Fruit fly (Drosophila melanogaster): ENCODE data around the gene OtopLb.

The OtopLb gene

dm6 chr2L:3301755-3302499, 21.6 kb upstream of the OtopLb start (continued):
- TF ChIP-seq CG3032 (tag; optimal IDR thresholded peaks at IDR 0.05): peak; percentile 100
- TF ChIP-seq Gug (GFP tag; IDR thresholded peaks at IDR 0.05): peak; percentile 99
- peak; percentile 100 for TF ChIP-seq CG10631 (GFP tag; optimal IDR thresholded peaks at IDR 0.05)
- peak; percentile 99 for TF ChIP-seq Lpt (GFP tag; optimal IDR thresholded peaks at IDR 0.05)
- peak; percentile 99 for TF ChIP-seq vri (GFP tag; optimal IDR thresholded peaks at IDR 0.05)
- TF ChIP-seq pdm3 (GFP tag; optimal IDR thresholded peaks at IDR 0.05): peak; percentile 100
- TF ChIP-seq salr (GFP tag; optimal IDR thresholded peaks at IDR 0.05): peak; percentile 99 to 100
- peak; percentile 100 for TF ChIP-seq CG10669 (GFP tag; optimal IDR thresholded peaks at IDR 0.05)
- peak; percentile 100 for TF ChIP-seq lz (GFP tag; optimal IDR thresholded peaks at IDR 0.05)
- TF ChIP-seq CG11762 (GFP tag; optimal IDR thresholded peaks at IDR 0.05; ENCODE audit: insufficient read depth): peak; percentile 100
- peak; percentile 99 for TF ChIP-seq achi (GFP tag; optimal IDR thresholded peaks at IDR 0.05)
- peak; percentile 100 for TF ChIP-seq fd59A (GFP tag; optimal IDR thresholded peaks at IDR 0.05)
- TF ChIP-seq OdsH (GFP tag; optimal IDR thresholded peaks at IDR 0.05): peak; percentile 100
- peak; percentile 99 for TF ChIP-seq Smox (GFP tag; optimal IDR thresholded peaks at IDR 0.05)
- peak; percentile 98 for TF ChIP-seq Blimp-1 (GFP tag; optimal IDR thresholded peaks at IDR 0.05)
- peak; percentile 98 for TF ChIP-seq Eip93F (GFP tag; optimal IDR thresholded peaks at IDR 0.05)
- peak; percentile 99 for TF ChIP-seq fkh (GFP tag; optimal IDR thresholded peaks at IDR 0.05)
- peak; percentile 100 for TF ChIP-seq CG32006 (GFP tag; optimal IDR thresholded peaks at IDR 0.05)
- peak; percentile 100 for TF ChIP-seq Sox14 (GFP tag; optimal IDR thresholded peaks at IDR 0.05)
- TF ChIP-seq CG8119 (GFP tag; IDR thresholded peaks at IDR 0.05): peak; percentile 99
- peak; percentile 99 for TF ChIP-seq Sox102F (GFP tag; optimal IDR thresholded peaks at IDR 0.05)

dm6 chr2L:3301058-3301457, 20.7 kb upstream of the OtopLb start:
- TF ChIP-seq CG9139 (GFP tag; optimal IDR thresholded peaks at IDR 0.05) (no peak), CG7368 (GFP tag; optimal IDR thresholded peaks at IDR 0.05) (no peak), Ets96B (tag; optimal IDR thresholded peaks at IDR 0.05) (no peak), topi (GFP tag; optimal IDR thresholded peaks at IDR 0.05) (no peak), salr (GFP tag; optimal IDR thresholded peaks at IDR 0.05) (no peak), CG6792 (GFP tag; optimal IDR thresholded peaks at IDR 0.05) (no peak), CG31627 (GFP tag; optimal IDR thresholded peaks at IDR 0.05) (no peak), fd85E (GFP tag; optimal IDR thresholded peaks at IDR 0.05) (no peak), Eip78C (GFP tag) (no peak), Hr38 (GFP tag; optimal IDR thresholded peaks at IDR 0.05) (no peak), CG11294 (GFP tag; IDR thresholded peaks at IDR 0.05) (no peak), CG4318 (GFP tag; optimal IDR thresholded peaks at IDR 0.05) (no peak), net (GFP tag; optimal IDR thresholded peaks at IDR 0.05) (no peak), CG15336 (GFP tag; IDR thresholded peaks at IDR 0.05) (no peak), Sox14 (GFP tag; optimal IDR thresholded peaks at IDR 0.05) (no peak), achi (GFP tag; optimal IDR thresholded peaks at IDR 0.05) (no peak), vri (GFP tag; optimal IDR thresholded peaks at IDR 0.05) (no peak), pdm3 (GFP tag; optimal IDR thresholded peaks at IDR 0.05) (no peak)

DNA sequence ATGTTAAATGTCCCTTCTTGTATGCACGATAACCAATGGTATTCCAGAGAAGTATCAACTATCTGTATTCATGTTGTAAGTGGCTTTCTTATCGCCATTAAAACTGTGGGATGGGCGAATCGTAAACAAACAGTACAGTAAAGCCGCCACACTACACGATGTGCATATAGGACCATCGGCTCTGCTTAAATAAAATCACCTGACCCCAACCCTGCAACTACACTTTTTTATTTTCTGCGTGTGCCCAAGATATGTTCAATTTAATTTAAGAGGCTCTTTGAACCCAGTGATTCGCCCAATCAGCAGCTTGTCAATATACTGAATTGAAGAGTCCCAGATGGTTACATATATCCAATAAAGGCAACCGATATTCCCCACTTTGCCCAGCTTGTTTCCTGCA, 19.5 kb upstream of the OtopLb start:
- TF ChIP-seq CG6808 (GFP tag; optimal IDR thresholded peaks at IDR 0.05): peak; percentile 46
- TF ChIP-seq svp (GFP tag): no peak
- TF ChIP-seq CG15336 (GFP tag; IDR thresholded peaks at IDR 0.05): no peak
- no peak for TF ChIP-seq CG3919 (GFP tag; optimal IDR thresholded peaks at IDR 0.05)
- TF ChIP-seq fd59A (GFP tag; optimal IDR thresholded peaks at IDR 0.05): no peak
- TF ChIP-seq CG7368 (GFP tag; optimal IDR thresholded peaks at IDR 0.05): no peak
- TF ChIP-seq CG6163 (GFP tag; IDR thresholded peaks at IDR 0.05): 0 out of 3 replicates have a peak, but pooled peaks have one; percentile 33
- no peak for TF ChIP-seq Met (GFP tag; optimal IDR thresholded peaks at IDR 0.05)
- TF ChIP-seq Ets21C (GFP tag; optimal IDR thresholded peaks at IDR 0.05): no peak
- no peak for TF ChIP-seq CG31627 (GFP tag; optimal IDR thresholded peaks at IDR 0.05)
- TF ChIP-seq net (GFP tag; optimal IDR thresholded peaks at IDR 0.05): peak; percentile 22
- no peak for TF ChIP-seq CG8319 (GFP tag; optimal IDR thresholded peaks at IDR 0.05)
- TF ChIP-seq Gug (GFP tag; IDR thresholded peaks at IDR 0.05): no peak
- no peak for TF ChIP-seq CG1621 (tag; optimal IDR thresholded peaks at IDR 0.05)
- no peak for TF ChIP-seq CG11762 (GFP tag; optimal IDR thresholded peaks at IDR 0.05; ENCODE audit: insufficient read depth)
- TF ChIP-seq Sox102F (GFP tag; optimal IDR thresholded peaks at IDR 0.05): no peak
- TF ChIP-seq fd85E (GFP tag; optimal IDR thresholded peaks at IDR 0.05): no peak
- TF ChIP-seq CG4318 (GFP tag; optimal IDR thresholded peaks at IDR 0.05): no peak
- TF ChIP-seq Smox (GFP tag; optimal IDR thresholded peaks at IDR 0.05): no peak
- no peak for TF ChIP-seq cyc (GFP tag; optimal IDR thresholded peaks at IDR 0.05)
- TF ChIP-seq esn (GFP tag; optimal IDR thresholded peaks at IDR 0.05): no peak
- TF ChIP-seq CG10669 (GFP tag; optimal IDR thresholded peaks at IDR 0.05): peak; percentile 27
- peak; percentile 62 for TF ChIP-seq Eip78C (GFP tag)
- no peak for TF ChIP-seq CG8119 (GFP tag; IDR thresholded peaks at IDR 0.05)
- no peak for TF ChIP-seq CG8632 (GFP tag; optimal IDR thresholded peaks at IDR 0.05)
- peak; percentile 55 for TF ChIP-seq CG32006 (GFP tag; optimal IDR thresholded peaks at IDR 0.05)
- TF ChIP-seq CG9139 (GFP tag; optimal IDR thresholded peaks at IDR 0.05): peak; percentile 5
